Fruit fly (Drosophila melanogaster) whole organism, prepupa: ENCODE results near the gene janA.
A peak's percentile ranks its signal among the peaks of the same experiment; 100 is the strongest.

Experiments used
- Blimp-1 ChIP-seq: fragments of 200-800 bp; sonication (Bioruptor generic); optimal IDR thresholded peaks from 3 replicates; lab custom pipeline; 2017; ENCODE audit warnings: missing biosample characterization, missing genetic modification characterization, mild to moderate bottlenecking, moderate library complexity, missing genetic modification reagents
- CG11762 ChIP-seq: fragments of 200-800 bp; sonication (Bioruptor generic); optimal IDR thresholded peaks from 3 replicates; lab custom pipeline; 2016; ENCODE audit warnings: missing biosample characterization, missing genetic modification characterization; ENCODE audit not compliant: insufficient read depth
- CG11902 ChIP-seq: fragments of 200-800 bp; sonication (Bioruptor generic); optimal IDR thresholded peaks from 3 replicates; lab custom pipeline; 2016; ENCODE audit warnings: missing biosample characterization, missing genetic modification characterization
- CG1621 ChIP-seq: fragments of 200-800 bp; sonication (Bioruptor generic); optimal IDR thresholded peaks from 3 replicates; lab custom pipeline; 2018; ENCODE audit warnings: missing biosample characterization, mild to moderate bottlenecking, missing genetic modification characterization
- CG16779 ChIP-seq: fragments of 200-800 bp; sonication (Bioruptor generic); optimal IDR thresholded peaks from 3 replicates; lab custom pipeline; 2017; ENCODE audit warnings: missing biosample characterization, mild to moderate bottlenecking, missing genetic modification characterization
- CG3032 ChIP-seq: fragments of 200-800 bp; optimal IDR thresholded peaks from 2 replicates; lab custom pipeline; 2019; ENCODE audit warnings: missing biosample characterization, mild to moderate bottlenecking, missing genetic modification characterization, moderate library complexity
- CG31627 ChIP-seq: fragments of 200-800 bp; sonication (Bioruptor generic); optimal IDR thresholded peaks from 3 replicates; lab custom pipeline; 2016; ENCODE audit warnings: missing biosample characterization, missing genetic modification characterization
- CG32006 ChIP-seq: fragments of 200-800 bp; sonication (Bioruptor generic); optimal IDR thresholded peaks from 3 replicates; lab custom pipeline; 2017; ENCODE audit warnings: missing biosample characterization, mild to moderate bottlenecking, missing genetic modification characterization
- CG34406 ChIP-seq: fragments of 200-800 bp; sonication (Bioruptor generic); optimal IDR thresholded peaks from 3 replicates; lab custom pipeline; 2016; ENCODE audit warnings: missing biosample characterization, missing genetic modification characterization
- CG6163 ChIP-seq: fragments of 200-800 bp; sonication (Bioruptor generic); IDR thresholded peaks from 3 replicates; pipeline ENCODE4 v1.3.6; 2022; ENCODE audit warnings: missing biosample characterization, missing genetic modification characterization
- CG6808 ChIP-seq: fragments of 200-800 bp; sonication (Bioruptor generic); optimal IDR thresholded peaks from 3 replicates; lab custom pipeline; 2017; ENCODE audit warnings: missing biosample characterization, missing genetic modification characterization, mild to moderate bottlenecking, moderate library complexity, missing genetic modification reagents
- CG7368 ChIP-seq: fragments of 200-800 bp; sonication (Bioruptor generic); optimal IDR thresholded peaks from 3 replicates; lab custom pipeline; 2016; ENCODE audit warnings: missing biosample characterization, missing genetic modification characterization
- CG8119 ChIP-seq: fragments of 200-800 bp; sonication (Bioruptor generic); IDR thresholded peaks from 3 replicates; pipeline ENCODE4 v1.3.6; 2022; ENCODE audit warnings: missing biosample characterization, missing genetic modification characterization
- CG8319 ChIP-seq: fragments of 200-800 bp; sonication (Bioruptor generic); optimal IDR thresholded peaks from 3 replicates; lab custom pipeline; 2016; ENCODE audit warnings: missing biosample characterization, missing genetic modification characterization
- CG8632 ChIP-seq: fragments of 200-800 bp; sonication (Bioruptor generic); optimal IDR thresholded peaks from 3 replicates; lab custom pipeline; 2016; ENCODE audit warnings: missing biosample characterization, missing genetic modification characterization
- CG9139 ChIP-seq: fragments of 200-800 bp; sonication (Bioruptor generic); optimal IDR thresholded peaks from 3 replicates; lab custom pipeline; 2017; ENCODE audit warnings: missing biosample characterization, mild to moderate bottlenecking, missing genetic modification characterization
- Eip78C ChIP-seq: fragments of 200-800 bp; sonication (Bioruptor generic); peaks from one replicate; lab custom pipeline; 2016; ENCODE audit warnings: missing biosample characterization, missing genetic modification characterization
- Ets21C ChIP-seq: fragments of 200-800 bp; sonication (Bioruptor generic); optimal IDR thresholded peaks from 3 replicates; lab custom pipeline; 2016; ENCODE audit warnings: missing biosample characterization, missing genetic modification characterization
- Ets96B ChIP-seq: fragments of 200-800 bp; optimal IDR thresholded peaks from 2 replicates; lab custom pipeline; 2019; ENCODE audit warnings: missing biosample characterization, mild to moderate bottlenecking, missing genetic modification characterization, moderate library complexity
- Gug ChIP-seq: fragments of 200-800 bp; sonication (Bioruptor generic); IDR thresholded peaks from 2 replicates; pipeline ENCODE4 v1.3.6; 2022; ENCODE audit warnings: missing biosample characterization, missing genetic modification characterization
- Hr38 ChIP-seq: sonication (Bioruptor generic); optimal IDR thresholded peaks from 2 replicates; lab custom pipeline; 2016; ENCODE audit warnings: missing biosample characterization, missing genetic modification characterization
- Hr39 ChIP-seq: fragments of 200-800 bp; sonication (Bioruptor generic); optimal IDR thresholded peaks from 2 replicates; lab custom pipeline; 2016; ENCODE audit warnings: missing biosample characterization, missing genetic modification characterization
- Hr4 ChIP-seq: fragments of 200-800 bp; sonication (Bioruptor generic); optimal IDR thresholded peaks from 3 replicates; lab custom pipeline; 2016; ENCODE audit warnings: missing biosample characterization, missing genetic modification characterization
- Met ChIP-seq: fragments of 200-800 bp; sonication (Bioruptor generic); optimal IDR thresholded peaks from 3 replicates; lab custom pipeline; 2016; ENCODE audit warnings: missing biosample characterization, missing genetic modification characterization
- Smox ChIP-seq: fragments of 200-800 bp; sonication (Bioruptor generic); optimal IDR thresholded peaks from 3 replicates; lab custom pipeline; 2016; ENCODE audit warnings: missing biosample characterization, missing genetic modification characterization
- Sox102F ChIP-seq: fragments of 200-800 bp; sonication (Bioruptor generic); optimal IDR thresholded peaks from 2 replicates; lab custom pipeline; 2016; ENCODE audit warnings: missing biosample characterization, mild to moderate bottlenecking, missing genetic modification characterization
- Sox14 ChIP-seq: fragments of 200-800 bp; sonication (Bioruptor generic); optimal IDR thresholded peaks from 3 replicates; lab custom pipeline; 2016; ENCODE audit warnings: missing biosample characterization, missing genetic modification characterization
- achi ChIP-seq: fragments of 200-800 bp; sonication (Bioruptor generic); optimal IDR thresholded peaks from 3 replicates; lab custom pipeline; 2016; ENCODE audit warnings: missing biosample characterization, missing genetic modification characterization
- acj6 ChIP-seq: fragments of 200-800 bp; sonication (Bioruptor generic); optimal IDR thresholded peaks from 3 replicates; lab custom pipeline; 2016; ENCODE audit warnings: missing biosample characterization, missing genetic modification characterization
- dac ChIP-seq: fragments of 200-800 bp; sonication (Bioruptor generic); optimal IDR thresholded peaks from 2 replicates; lab custom pipeline; 2017; ENCODE audit warnings: missing biosample characterization, mild to moderate bottlenecking, missing genetic modification characterization
- dsx ChIP-seq: fragments of 200-800 bp; optimal IDR thresholded peaks from 3 replicates; lab custom pipeline; 2019; ENCODE audit warnings: missing biosample characterization, mild to moderate bottlenecking, missing genetic modification characterization, moderate library complexity; ENCODE audit not compliant: poor library complexity, severe bottlenecking
- eg ChIP-seq: fragments of 200-800 bp; sonication (Bioruptor generic); IDR thresholded peaks from 3 replicates; pipeline ENCODE4 v1.3.6; 2022; ENCODE audit warnings: missing biosample characterization, missing genetic modification characterization
- fd59A ChIP-seq: fragments of 200-800 bp; sonication (Bioruptor generic); optimal IDR thresholded peaks from 2 replicates; lab custom pipeline; 2017; ENCODE audit warnings: missing biosample characterization, mild to moderate bottlenecking, missing genetic modification characterization, missing genetic modification reagents
- fkh ChIP-seq: fragments of 200-800 bp; sonication (Bioruptor generic); optimal IDR thresholded peaks from 3 replicates; lab custom pipeline; 2017; ENCODE audit warnings: missing biosample characterization, mild to moderate bottlenecking, missing genetic modification characterization, moderate library complexity
- lz ChIP-seq: fragments of 200-800 bp; sonication (Bioruptor generic); optimal IDR thresholded peaks from 3 replicates; lab custom pipeline; 2016; ENCODE audit warnings: missing biosample characterization, missing genetic modification characterization
- net ChIP-seq: fragments of 200-800 bp; sonication (Bioruptor generic); optimal IDR thresholded peaks from 3 replicates; lab custom pipeline; 2016; ENCODE audit warnings: missing biosample characterization, missing genetic modification characterization
- pdm3 ChIP-seq: fragments of 200-800 bp; sonication (Bioruptor generic); optimal IDR thresholded peaks from 3 replicates; lab custom pipeline; 2016; ENCODE audit warnings: missing biosample characterization, missing genetic modification characterization
- salr ChIP-seq, 2 experiments: fragments of 200-800 bp; sonication (Bioruptor generic); optimal IDR thresholded peaks; 3 replicates each; lab custom pipeline; 2016 to 2018; ENCODE audit warnings: missing biosample characterization in 2 of 2, missing genetic modification characterization in 2 of 2, mild to moderate bottlenecking in 1 of 2
- spab ChIP-seq: fragments of 200-800 bp; sonication (Bioruptor generic); optimal IDR thresholded peaks from 2 replicates; lab custom pipeline; 2017; ENCODE audit warnings: missing biosample characterization, mild to moderate bottlenecking, missing genetic modification characterization, missing genetic modification reagents
- ss ChIP-seq, 2 experiments: fragments of 200-800 bp; sonication (Bioruptor generic); optimal IDR thresholded peaks; 2 replicates in 1 of 2; 3 replicates in 1 of 2; lab custom pipeline; 2017 to 2018; ENCODE audit warnings: mild to moderate bottlenecking in 2 of 2, missing biosample characterization in 2 of 2, missing genetic modification characterization in 2 of 2, moderate library complexity in 1 of 2
- svp ChIP-seq: fragments of 200-800 bp; sonication (Bioruptor generic); peaks from one replicate; lab custom pipeline; 2016; ENCODE audit warnings: missing biosample characterization, missing genetic modification characterization
- vri ChIP-seq: fragments of 200-800 bp; sonication (Bioruptor generic); optimal IDR thresholded peaks from 3 replicates; lab custom pipeline; 2016; ENCODE audit warnings: missing biosample characterization, mild to moderate bottlenecking, missing genetic modification characterization

janA gene

DNA sequence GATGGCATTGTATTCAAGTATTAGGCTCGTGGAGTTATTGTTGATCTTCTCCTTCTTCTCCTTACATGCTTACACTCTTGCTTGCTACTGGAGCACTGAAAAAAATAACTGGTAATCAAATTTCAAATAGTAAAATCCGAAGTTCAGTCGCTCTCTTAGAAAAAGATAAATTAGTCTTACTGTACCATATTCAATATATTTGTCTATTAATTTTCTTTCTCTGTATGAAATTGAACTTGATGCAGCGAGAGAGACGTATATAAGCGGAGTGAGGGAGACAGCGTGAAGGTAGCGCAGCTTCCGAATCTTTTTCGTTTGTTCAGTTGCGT, 21.8 kb upstream of the janA start (continued):
- TF ChIP-seq CG9139 (GFP tag; lab: Kevin White, UChicago) (peak; percentile 83), Met (GFP tag; lab: Kevin White, UChicago) (peak; percentile 96), CG7368 (GFP tag; lab: Kevin White, UChicago) (peak; percentile 95), Sox102F (GFP tag; lab: Kevin White, UChicago) (peak; percentile 94), achi (GFP tag; lab: Kevin White, UChicago) (peak; percentile 94), fd59A (GFP tag; lab: Kevin White, UChicago) (peak; percentile 75), CG8632 (peak; percentile 91), pdm3 (GFP tag; lab: Kevin White, UChicago) (peak; percentile 90), Hr4 (GFP tag; lab: Kevin White, UChicago) (peak; percentile 83), CG1621 (tag; lab: Kevin White, UChicago) (peak; percentile 88), CG32006 (GFP tag; lab: Kevin White, UChicago) (peak; percentile 85)

DNA sequence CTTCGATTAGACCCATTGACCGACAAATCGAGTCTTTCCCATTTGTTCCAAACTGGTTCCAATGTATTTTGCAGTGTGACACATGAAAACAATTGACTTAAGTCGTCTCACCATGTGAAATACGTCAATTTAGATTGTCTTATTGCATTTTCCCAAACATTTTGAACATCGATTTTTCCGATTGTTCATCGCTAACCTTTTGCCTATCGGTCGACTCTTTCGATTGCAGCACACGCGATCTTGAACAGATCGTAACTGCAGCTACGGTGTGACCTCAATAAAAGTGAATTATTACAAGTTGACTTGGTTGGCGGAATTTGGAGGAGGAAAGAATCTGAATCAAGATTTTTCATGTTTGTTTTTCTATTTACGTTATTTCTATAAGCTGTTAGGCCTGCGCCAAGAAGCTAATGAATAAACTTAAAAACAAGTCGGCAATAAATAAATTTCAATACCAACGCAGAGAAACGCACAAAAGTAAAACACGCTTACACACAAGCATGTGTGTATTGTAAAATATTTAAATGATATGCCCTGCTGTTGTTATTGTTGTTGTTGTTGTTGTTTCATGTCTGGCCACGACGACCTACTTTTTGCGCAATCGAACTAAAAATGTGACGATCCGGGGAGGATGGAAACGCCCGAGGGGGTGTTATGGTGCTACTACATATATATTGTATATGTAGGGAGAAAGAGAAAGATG, 21.3 kb upstream of the janA start:
- TF ChIP-seq dsx (GFP tag; lab: Kevin White, UChicago), result no peak
- no peak for TF ChIP-seq Smox
- TF ChIP-seq Ets96B, result no peak
- no peak for TF ChIP-seq acj6 (GFP tag; lab: Kevin White, UChicago)
- peak; percentile 56 for TF ChIP-seq fkh
- TF ChIP-seq CG8119, result no peak
- no peak for TF ChIP-seq dac (GFP tag; lab: Kevin White, UChicago)

DNA sequence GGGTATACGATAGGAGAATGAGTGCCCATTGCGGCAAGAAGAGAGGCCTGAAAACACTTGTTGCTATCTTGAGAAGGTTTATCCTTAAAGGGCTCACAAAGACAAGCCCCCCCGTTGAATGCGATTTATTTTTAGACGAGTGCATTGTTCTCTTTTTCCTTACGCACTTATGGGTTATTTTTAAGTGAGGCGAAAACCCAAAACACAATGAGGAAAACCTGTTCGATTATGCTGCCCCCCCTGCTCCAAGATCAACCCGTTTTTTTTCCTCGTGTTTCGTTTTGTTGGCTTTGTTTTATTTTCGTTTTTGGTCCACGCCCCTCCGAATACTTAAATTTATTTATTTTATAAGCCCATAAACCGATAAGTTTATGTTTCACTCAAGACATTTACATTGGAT, 20.6 kb upstream of the janA start:
- TF ChIP-seq CG11762 (GFP tag; lab: Kevin White, UChicago) (no peak), Eip78C (GFP tag; lab: Kevin White, UChicago) (peak; percentile 57), dsx (GFP tag; lab: Kevin White, UChicago) (peak; percentile 49), ss (GFP tag; optimal IDR thresholded peaks at IDR 0.05; lab: Kevin White, UChicago) (peak in 1 of 2 experiments; percentile 7), spab (GFP tag; lab: Kevin White, UChicago) (no peak)
- TF ChIP-seq, all 60 proteins: peak for 3

DNA sequence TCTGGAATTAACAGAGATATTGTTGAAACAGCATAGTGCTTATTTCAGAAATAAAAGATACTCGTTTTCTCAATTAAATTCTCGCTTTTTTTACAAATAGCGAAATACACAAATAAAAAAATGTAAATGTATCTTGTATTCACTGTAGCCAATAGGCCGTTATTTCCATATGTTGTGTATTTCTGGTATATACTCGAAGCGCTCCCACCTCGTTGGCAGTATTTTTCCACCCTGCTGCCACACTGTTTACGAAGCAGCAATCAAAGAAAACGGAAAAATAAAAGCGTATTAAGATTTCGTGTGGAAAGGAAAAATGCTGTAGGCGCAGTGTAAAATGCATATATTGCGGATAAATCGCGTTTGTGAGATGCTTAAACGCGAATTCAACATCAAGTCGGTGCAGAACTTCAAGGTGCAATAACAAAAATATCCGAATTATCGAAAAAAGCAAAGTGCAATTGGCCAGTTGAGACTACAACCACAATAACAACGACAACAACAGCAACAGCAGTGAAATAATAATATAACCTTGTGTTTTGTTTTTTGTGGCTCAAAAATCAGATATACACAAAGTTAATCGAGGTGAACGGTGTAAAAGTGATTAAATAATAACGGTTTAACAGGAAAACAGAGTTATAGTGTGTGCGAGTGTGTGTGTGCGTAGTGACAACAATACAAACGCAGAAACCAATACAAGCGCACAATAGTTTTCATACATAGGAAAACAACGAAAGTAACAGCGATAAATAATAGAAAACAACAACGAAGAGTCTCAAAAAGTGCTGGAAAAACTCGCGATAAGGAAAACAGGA, 18.9 kb upstream of the janA start, which contains the start of gene sima:
TSS of gene sima (plus strand) at position 255 of the 812 bp plus-strand sequence.
- peak; percentile 6 for TF ChIP-seq Sox14 (GFP tag; lab: Kevin White, UChicago)
- TF ChIP-seq fd59A (GFP tag; lab: Kevin White, UChicago), result no peak
- no peak for TF ChIP-seq CG8319 (GFP tag; lab: Kevin White, UChicago)
- TF ChIP-seq Hr38 (GFP tag; lab: Kevin White, UChicago), result no peak
- peak; percentile 28 for TF ChIP-seq svp
- peak; percentile 41 for TF ChIP-seq lz
- TF ChIP-seq acj6 (GFP tag; lab: Kevin White, UChicago), result peak; percentile 6
- TF ChIP-seq vri (GFP tag; lab: Kevin White, UChicago), result peak; percentile 48
- peak; percentile 61 for TF ChIP-seq CG6163 (GFP tag; lab: Robert Waterston, UW)
- peak; percentile 1 for TF ChIP-seq Blimp-1
- no peak for TF ChIP-seq salr (GFP tag; optimal IDR thresholded peaks at IDR 0.05; lab: Kevin White, UChicago)
- peak; percentile 36 for TF ChIP-seq Hr39
- TF ChIP-seq fkh, result peak; percentile 10
- TF ChIP-seq CG6808 (GFP tag; lab: Kevin White, UChicago), result peak; percentile 21
- TF ChIP-seq achi (GFP tag; lab: Kevin White, UChicago), result peak; percentile 2
- peak; percentile 9 for TF ChIP-seq CG32006 (GFP tag; lab: Kevin White, UChicago)
- TF ChIP-seq Met (GFP tag; lab: Kevin White, UChicago), result peak; percentile 13
- TF ChIP-seq Ets21C (GFP tag; lab: Kevin White, UChicago), result peak; percentile 5
- TF ChIP-seq CG31627 (GFP tag; lab: Kevin White, UChicago), result peak; percentile 24
- TF ChIP-seq CG34406 (GFP tag; lab: Kevin White, UChicago), result peak; percentile 3
- TF ChIP-seq CG16779 (tag; lab: Kevin White, UChicago), result no peak
- peak; percentile 11 for TF ChIP-seq CG7368 (GFP tag; lab: Kevin White, UChicago)
- peak; percentile 42 for TF ChIP-seq pdm3 (GFP tag; lab: Kevin White, UChicago)
- TF ChIP-seq net, result peak; percentile 12
- TF ChIP-seq CG3032 (tag; lab: Kevin White, UChicago), result no peak
- peak; percentile 5 for TF ChIP-seq Hr4 (GFP tag; lab: Kevin White, UChicago)
- no peak for TF ChIP-seq CG11902 (GFP tag; lab: Kevin White, UChicago)
- 0 out of 2 replicates have a peak, but pooled peaks have one; percentile 23 for TF ChIP-seq Gug
- TF ChIP-seq eg (GFP tag; lab: Robert Waterston, UW), result peak; percentile 36; the same call in 1 of the 3 replicates
